Fruit fly (Drosophila melanogaster): ENCODE results near the gene Eaf6.

Gene Eaf6

dm6 chr3L:5608128-5608527, at the start of gene Eaf6:
Eaf6 (minus strand) TSS chr3L:5608300.
- peak; percentile 61 for TF ChIP-seq CG10979 (tag; optimal IDR thresholded peaks at IDR 0.05)
- TF ChIP-seq sens (GFP tag) = peak; percentile 10
- TF ChIP-seq Med (GFP tag) = peak; percentile 45
- TF ChIP-seq CG1603 (tag; optimal IDR thresholded peaks at IDR 0.05) = peak; percentile 33
- TF ChIP-seq inv (GFP tag; IDR thresholded peaks at IDR 0.05; ENCODE audit: partially characterized antibody) = 0 out of 2 replicates have a peak, but pooled peaks have one; percentile 10
- peak in 1 of 3 experiments; percentile 39 for TF ChIP-seq Stat92E (GFP tag; optimal IDR thresholded peaks at IDR 0.05)
- peak; percentile 70 for TF ChIP-seq pzg (GFP tag; optimal IDR thresholded peaks at IDR 0.05)
- no peak for TF ChIP-seq CG4328 (GFP tag; optimal IDR thresholded peaks at IDR 0.05)
- no peak for TF ChIP-seq kay (GFP tag; optimal IDR thresholded peaks at IDR 0.05)
- peak; percentile 36 for TF ChIP-seq sug (tag; optimal IDR thresholded peaks at IDR 0.05)
- TF ChIP-seq Six4 (GFP tag; optimal IDR thresholded peaks at IDR 0.05) = no peak
- peak; percentile 33 for TF ChIP-seq Dp (GFP tag; optimal IDR thresholded peaks at IDR 0.05)
- TF ChIP-seq Rfx (GFP tag; IDR thresholded peaks at IDR 0.05) = 0 out of 2 replicates have a peak, but pooled peaks have one; percentile 13
- TF ChIP-seq BEAF-32 (GFP tag; optimal IDR thresholded peaks at IDR 0.05) = peak; percentile 59
- peak; percentile 30 for TF ChIP-seq Nf-YC (tag; optimal IDR thresholded peaks at IDR 0.05)
- peak; percentile 56 for TF ChIP-seq CG9797 (GFP tag; optimal IDR thresholded peaks at IDR 0.05)
- TF ChIP-seq sc (optimal IDR thresholded peaks at IDR 0.05) = no peak
- TF ChIP-seq sc (GFP tag; optimal IDR thresholded peaks at IDR 0.05) = no peak
- TF ChIP-seq CG14710 (tag; optimal IDR thresholded peaks at IDR 0.05) = peak; percentile 49
- TF ChIP-seq bsh (GFP tag; optimal IDR thresholded peaks at IDR 0.05) = no peak
- TF ChIP-seq CG34224 (GFP tag; IDR thresholded peaks at IDR 0.05; ENCODE audit: partially characterized antibody) = peak; percentile 33; the same call in 1 of the 3 replicates
- TF ChIP-seq CG17186 (GFP tag; optimal IDR thresholded peaks at IDR 0.05) = no peak
- no peak for TF ChIP-seq CG33557 (GFP tag; optimal IDR thresholded peaks at IDR 0.05)
- no peak for TF ChIP-seq CG7271 (tag; optimal IDR thresholded peaks at IDR 0.05)
- no peak for TF ChIP-seq CG7987 (GFP tag; optimal IDR thresholded peaks at IDR 0.05)
- no peak for TF ChIP-seq CG8290 (GFP tag; optimal IDR thresholded peaks at IDR 0.05)
- TF ChIP-seq CG8290 (tag; optimal IDR thresholded peaks at IDR 0.05) = peak in 1 of 2 experiments; percentile 17
- TF ChIP-seq Aef1 (GFP tag; IDR thresholded peaks at IDR 0.05) = no peak
- peak; percentile 60 for TF ChIP-seq Abd-B (GFP tag; optimal IDR thresholded peaks at IDR 0.05)
- no peak for TF ChIP-seq CG15601 (tag; optimal IDR thresholded peaks at IDR 0.05)
- TF ChIP-seq CG12659 (GFP tag; optimal IDR thresholded peaks at IDR 0.05) = peak; percentile 58
- TF ChIP-seq NFAT (GFP tag; IDR thresholded peaks at IDR 0.05) = peak; percentile 13; the same call in 1 of the 2 replicates
- TF ChIP-seq phol (tag; optimal IDR thresholded peaks at IDR 0.05) = peak; percentile 30
- TF ChIP-seq Sry-δ (GFP tag; optimal IDR thresholded peaks at IDR 0.05) = peak; percentile 32
- TF ChIP-seq CG2712 (tag; optimal IDR thresholded peaks at IDR 0.05) = peak; percentile 47
- no peak for TF ChIP-seq D (optimal IDR thresholded peaks at IDR 0.05)
- no peak for TF ChIP-seq D (GFP tag; optimal IDR thresholded peaks at IDR 0.05)
- TF ChIP-seq CG8765 (GFP tag; IDR thresholded peaks at IDR 0.05) = no peak
- TF ChIP-seq CG6791 (GFP tag; IDR thresholded peaks at IDR 0.05; ENCODE audit: partially characterized antibody) = peak; percentile 45; the same call in 1 of the 3 replicates
- TF ChIP-seq Dref (GFP tag; IDR thresholded peaks at IDR 0.05) = peak; percentile 88
- TF ChIP-seq CG7839 (tag; optimal IDR thresholded peaks at IDR 0.05) = peak; percentile 24
- TF ChIP-seq HmgZ (tag; optimal IDR thresholded peaks at IDR 0.05) = peak; percentile 37
- peak; percentile 95 for TF ChIP-seq CTCF (GFP tag; optimal IDR thresholded peaks at IDR 0.05)
- no peak for TF ChIP-seq jumu (GFP tag; optimal IDR thresholded peaks at IDR 0.05)
- peak; percentile 15; the same call in 1 of the 3 replicates for TF ChIP-seq CG16813 (GFP tag; IDR thresholded peaks at IDR 0.05; ENCODE audit: partially characterized antibody)
- TF ChIP-seq CG13624 (GFP tag; optimal IDR thresholded peaks at IDR 0.05) = no peak
- TF ChIP-seq vvl (GFP tag; IDR thresholded peaks at IDR 0.05) = peak; percentile 55; the same call in 1 of the 2 replicates
- peak; percentile 91 for TF ChIP-seq sd (tag; optimal IDR thresholded peaks at IDR 0.05)
- TF ChIP-seq Lhr (GFP tag; optimal IDR thresholded peaks at IDR 0.05) = peak; percentile 53
- peak; percentile 43 for TF ChIP-seq MESR4 (GFP tag; optimal IDR thresholded peaks at IDR 0.05)
